Worm (Caenorhabditis elegans) whole organism, L4 larva: Measurements from ENCODE around the gene upp-1.

Experiments used
- F44E2.7 ChIP-seq: fragments of 200-800 bp; sonication (Bioruptor generic); IDR thresholded peaks from 2 replicates; pipeline ENCODE4 v2.1.2; 2022; ENCODE audit warnings: missing genetic modification characterization, missing compliant biosample characterization
- Y48G9A.11 ChIP-seq: fragments of 200-800 bp; sonication (Bioruptor generic); IDR thresholded peaks from 2 replicates; pipeline ENCODE4 v1.3.6; 2022; ENCODE audit warnings: missing genetic modification reagents, missing genetic modification characterization, missing compliant biosample characterization
- ZK546.5 ChIP-seq, 2 experiments: sonication (generic microtip); optimal IDR thresholded peaks; 2 replicates each; lab custom pipeline; 2017; ENCODE audit warnings: missing biosample characterization in 2 of 2, missing genetic modification characterization in 2 of 2
- nhr-11 ChIP-seq: fragments of 150-350 bp; optimal IDR thresholded peaks from 2 replicates; lab custom pipeline; 2014; ENCODE audit warnings: missing biosample characterization, missing genetic modification characterization
- nhr-25 ChIP-seq: sonication (generic microtip); optimal IDR thresholded peaks from 2 replicates; lab custom pipeline; 2017; ENCODE audit warnings: missing genetic modification characterization, mild to moderate bottlenecking, missing compliant biosample characterization, antibody characterized with exemption, moderate library complexity, borderline replicate concordance; ENCODE audit not compliant: insufficient read depth

- TF ChIP-seq ZK546.5 (tag; optimal IDR thresholded peaks at IDR 0.05; lab: Kevin White, UChicago) (no peak), Y48G9A.11 (no peak), nhr-25 (tag; lab: Kevin White, UChicago) (no peak), nhr-11 (tag; lab: Kevin White, UChicago) (no peak), F44E2.7 (GFP tag; lab: Robert Waterston, UW) (no peak)
These were observed 2.2 kb upstream of the upp-1 start for ce11 chrIII:7645075-7645474.
